Fruit fly (Drosophila melanogaster) whole organism, embryonic: Measurements from ENCODE around the gene CG14676.

Experiments used
- Adf1 ChIP-seq: fragments of 200-800 bp; sonication (Bioruptor generic); IDR thresholded peaks from 2 replicates; pipeline ENCODE4 v1.3.6; 2022; ENCODE audit warnings: missing biosample characterization, missing genetic modification characterization
- B-H2 ChIP-seq: fragments of 200-800 bp; sonication (Bioruptor generic); optimal IDR thresholded peaks from 2 replicates; lab custom pipeline; 2018; ENCODE audit warnings: missing biosample characterization, mild to moderate bottlenecking, missing genetic modification characterization
- C15 ChIP-seq: fragments of 200-800 bp; sonication (Bioruptor generic); IDR thresholded peaks from 3 replicates; pipeline ENCODE4 v1.3.6; 2022; ENCODE audit warnings: missing biosample characterization, missing genetic modification characterization
- CG10543 ChIP-seq: fragments of 200-800 bp; sonication (Bioruptor generic); optimal IDR thresholded peaks from 3 replicates; lab custom pipeline; 2017; ENCODE audit warnings: missing biosample characterization, mild to moderate bottlenecking, missing genetic modification characterization, moderate library complexity
- CG11398 ChIP-seq: fragments of 200-800 bp; sonication (Bioruptor generic); optimal IDR thresholded peaks from 2 replicates; lab custom pipeline; 2016; ENCODE audit warnings: missing biosample characterization, missing genetic modification characterization
- CG12391 ChIP-seq: fragments of 200-800 bp; sonication (Bioruptor generic); optimal IDR thresholded peaks from 3 replicates; lab custom pipeline; 2018; ENCODE audit warnings: missing biosample characterization, mild to moderate bottlenecking, missing genetic modification characterization, moderate library complexity
- CG14667 ChIP-seq: fragments of 200-800 bp; sonication (Bioruptor generic); IDR thresholded peaks from 2 replicates; pipeline ENCODE4 v1.3.6; 2022; ENCODE audit warnings: missing biosample characterization, missing genetic modification characterization
- CG16813 ChIP-seq: fragments of 200-800 bp; sonication (Bioruptor generic); IDR thresholded peaks from 3 replicates; pipeline ENCODE4 v1.3.6; 2022; ENCODE audit warnings: missing biosample characterization, missing genetic modification characterization; ENCODE audit not compliant: partially characterized antibody
- CG17385 ChIP-seq: fragments of 200-800 bp; sonication (Bioruptor generic); optimal IDR thresholded peaks from 3 replicates; lab custom pipeline; 2018; ENCODE audit warnings: missing biosample characterization, mild to moderate bottlenecking, missing genetic modification characterization
- CG2678 ChIP-seq: fragments of 200-800 bp; sonication (Bioruptor generic); optimal IDR thresholded peaks from 3 replicates; lab custom pipeline; 2019; ENCODE audit warnings: missing biosample characterization, mild to moderate bottlenecking, missing genetic modification characterization, moderate library complexity
- CG34376 ChIP-seq: fragments of 200-800 bp; sonication (Bioruptor generic); optimal IDR thresholded peaks from 2 replicates; lab custom pipeline; 2018; ENCODE audit warnings: missing biosample characterization, mild to moderate bottlenecking, missing genetic modification characterization
- CG4360 ChIP-seq: fragments of 200-800 bp; sonication (Bioruptor generic); IDR thresholded peaks from 2 replicates; pipeline ENCODE4 v1.3.6; 2022; ENCODE audit warnings: missing biosample characterization, missing genetic modification characterization
- CG43689 ChIP-seq: fragments of 200-800 bp; sonication (Bioruptor generic); IDR thresholded peaks from 2 replicates; pipeline ENCODE4 v1.3.6; 2022; ENCODE audit warnings: missing biosample characterization, missing genetic modification characterization
- CG4854 ChIP-seq: fragments of 200-800 bp; sonication (Bioruptor generic); optimal IDR thresholded peaks from 2 replicates; lab custom pipeline; 2016; ENCODE audit warnings: missing biosample characterization, missing genetic modification characterization, inconsistent platforms
- CG5953 ChIP-seq: fragments of 200-800 bp; sonication (Bioruptor generic); IDR thresholded peaks from 2 replicates; pipeline ENCODE4 v1.3.6; 2022; ENCODE audit warnings: missing biosample characterization, missing genetic modification characterization
- CG6175 ChIP-seq: fragments of 200-800 bp; sonication (Bioruptor generic); IDR thresholded peaks from 3 replicates; pipeline ENCODE4 v1.3.6; 2022; ENCODE audit warnings: missing biosample characterization, missing genetic modification characterization
- CG6813 ChIP-seq: fragments of 200-800 bp; sonication (Bioruptor generic); optimal IDR thresholded peaks from 2 replicates; lab custom pipeline; 2017; ENCODE audit warnings: missing biosample characterization, missing genetic modification characterization, mild to moderate bottlenecking, moderate library complexity, missing genetic modification reagents
- CG8089 ChIP-seq: fragments of 200-800 bp; sonication (Bioruptor generic); optimal IDR thresholded peaks from 3 replicates; lab custom pipeline; 2016; ENCODE audit warnings: missing biosample characterization, missing genetic modification characterization
- CG8944 ChIP-seq: fragments of 200-800 bp; sonication (Bioruptor generic); optimal IDR thresholded peaks from 3 replicates; lab custom pipeline; 2016; ENCODE audit warnings: missing biosample characterization, missing genetic modification characterization
- CG9727 ChIP-seq: fragments of 200-800 bp; sonication (Bioruptor generic); optimal IDR thresholded peaks from 3 replicates; lab custom pipeline; 2017; ENCODE audit warnings: missing biosample characterization, mild to moderate bottlenecking, missing genetic modification characterization
- CkIIα-i1 ChIP-seq: fragments of 200-800 bp; sonication (Bioruptor generic); IDR thresholded peaks from 2 replicates; pipeline ENCODE4 v1.3.6; 2022; ENCODE audit warnings: missing biosample characterization, missing genetic modification characterization
- Eip74EF ChIP-seq, 2 experiments: fragments of 200-800 bp in 1 of 2; fragments of >200 bp in 1 of 2; sonication (Bioruptor generic) in 1 of 2; optimal IDR thresholded peaks; 2 replicates each; lab custom pipeline; 2017 to 2019; ENCODE audit warnings: missing biosample characterization in 2 of 2, missing genetic modification characterization in 2 of 2, mild to moderate bottlenecking in 1 of 2, moderate library complexity in 1 of 2
- Gug ChIP-seq: fragments of 200-800 bp; sonication (Bioruptor generic); IDR thresholded peaks from 4 replicates; pipeline ENCODE4 v1.3.6; 2022; ENCODE audit warnings: missing biosample characterization, missing genetic modification characterization
- Hr3 ChIP-seq: fragments of 200-800 bp; sonication (Bioruptor generic); optimal IDR thresholded peaks from 3 replicates; lab custom pipeline; 2016; ENCODE audit warnings: missing biosample characterization, missing genetic modification characterization
- Hr39 ChIP-seq: fragments of >200 bp; optimal IDR thresholded peaks from 2 replicates; lab custom pipeline; 2017
- Max ChIP-seq: fragments of 200-800 bp; sonication (Bioruptor generic); optimal IDR thresholded peaks from 2 replicates; lab custom pipeline; 2016; ENCODE audit warnings: missing biosample characterization, mild to moderate bottlenecking, missing genetic modification characterization
- Meics ChIP-seq: fragments of 200-800 bp; sonication (Bioruptor generic); optimal IDR thresholded peaks from 2 replicates; lab custom pipeline; 2017; ENCODE audit warnings: missing biosample characterization, mild to moderate bottlenecking, missing genetic modification characterization
- NC2α ChIP-seq: fragments of 200-800 bp; sonication (Bioruptor generic); optimal IDR thresholded peaks from 2 replicates; lab custom pipeline; 2016; ENCODE audit warnings: missing biosample characterization, missing genetic modification characterization
- NFAT ChIP-seq: fragments of 200-800 bp; sonication (Bioruptor generic); IDR thresholded peaks from 2 replicates; pipeline ENCODE4 v1.3.6; 2022; ENCODE audit warnings: missing biosample characterization, missing genetic modification characterization
- Neu2 ChIP-seq: fragments of 200-800 bp; sonication (Bioruptor generic); optimal IDR thresholded peaks from 3 replicates; lab custom pipeline; 2016; ENCODE audit warnings: missing biosample characterization, missing genetic modification characterization, borderline replicate concordance
- PHDP ChIP-seq: fragments of 200-800 bp; sonication (Bioruptor generic); optimal IDR thresholded peaks from 3 replicates; lab custom pipeline; 2018; ENCODE audit warnings: missing biosample characterization, mild to moderate bottlenecking, missing genetic modification characterization, moderate library complexity
- Rfx ChIP-seq: fragments of 200-800 bp; sonication (Bioruptor generic); IDR thresholded peaks from 2 replicates; pipeline ENCODE4 v1.3.6; 2022; ENCODE audit warnings: missing biosample characterization, missing genetic modification characterization
- Xbp1 ChIP-seq: fragments of 200-800 bp; sonication (Bioruptor generic); optimal IDR thresholded peaks from 3 replicates; lab custom pipeline; 2016; ENCODE audit warnings: missing biosample characterization, mild to moderate bottlenecking, missing genetic modification characterization
- ap ChIP-seq: fragments of 200-800 bp; sonication (Bioruptor generic); IDR thresholded peaks from 2 replicates; pipeline ENCODE4 v1.3.6; 2022; ENCODE audit warnings: missing biosample characterization, missing genetic modification characterization
- ash1 ChIP-seq: fragments of 200-800 bp; sonication (Bioruptor generic); optimal IDR thresholded peaks from 2 replicates; lab custom pipeline; 2018; ENCODE audit warnings: missing biosample characterization, mild to moderate bottlenecking, missing genetic modification characterization
- dan ChIP-seq: fragments of 200-800 bp; sonication (Bioruptor generic); IDR thresholded peaks from 2 replicates; pipeline ENCODE4 v1.3.6; 2022; ENCODE audit warnings: missing biosample characterization, missing genetic modification characterization
- dmrt11E ChIP-seq: fragments of 200-800 bp; sonication (Bioruptor generic); optimal IDR thresholded peaks from 3 replicates; lab custom pipeline; 2018; ENCODE audit warnings: missing biosample characterization, mild to moderate bottlenecking, missing genetic modification characterization, moderate library complexity
- fd64A ChIP-seq: fragments of 200-800 bp; sonication (Bioruptor generic); optimal IDR thresholded peaks from 3 replicates; lab custom pipeline; 2018; ENCODE audit warnings: missing biosample characterization, mild to moderate bottlenecking, missing genetic modification characterization
- gcm ChIP-seq: fragments of 200-800 bp; sonication (Bioruptor generic); optimal IDR thresholded peaks from 2 replicates; lab custom pipeline; 2019; ENCODE audit warnings: missing biosample characterization, mild to moderate bottlenecking, missing genetic modification characterization, moderate library complexity
- hb ChIP-seq: fragments of 200-800 bp; sonication (Bioruptor generic); IDR thresholded peaks from 3 replicates; pipeline ENCODE4 v1.3.6; 2022; ENCODE audit warnings: missing biosample characterization, missing genetic modification characterization; ENCODE audit not compliant: partially characterized antibody
- pho ChIP-seq: fragments of 200-800 bp; sonication (Bioruptor generic); optimal IDR thresholded peaks from 2 replicates; lab custom pipeline; 2016; ENCODE audit warnings: missing biosample characterization, missing genetic modification characterization
- pita ChIP-seq: fragments of 200-800 bp; sonication (Bioruptor generic); optimal IDR thresholded peaks from 2 replicates; lab custom pipeline; 2017; ENCODE audit warnings: missing biosample characterization, mild to moderate bottlenecking, missing genetic modification characterization
- run ChIP-seq: fragments of 200-800 bp; sonication (Bioruptor generic); optimal IDR thresholded peaks from 3 replicates; lab custom pipeline; 2018; ENCODE audit warnings: missing biosample characterization, mild to moderate bottlenecking, missing genetic modification characterization
- sisA ChIP-seq: fragments of 200-800 bp; sonication (Bioruptor generic); IDR thresholded peaks from 2 replicates; pipeline ENCODE4 v1.3.6; 2022; ENCODE audit warnings: missing biosample characterization, missing genetic modification characterization
- ssp ChIP-seq: fragments of 200-800 bp; sonication (Bioruptor generic); IDR thresholded peaks from 2 replicates; pipeline ENCODE4 v1.3.6; 2022; ENCODE audit warnings: missing biosample characterization, missing genetic modification characterization
- sug ChIP-seq: fragments of 200-800 bp; optimal IDR thresholded peaks from 2 replicates; lab custom pipeline; 2019; ENCODE audit warnings: missing biosample characterization, mild to moderate bottlenecking, missing genetic modification characterization, moderate library complexity
- tx ChIP-seq: fragments of 200-800 bp; sonication (Bioruptor generic); optimal IDR thresholded peaks from 2 replicates; lab custom pipeline; 2016; ENCODE audit warnings: missing biosample characterization, missing genetic modification characterization
- unc-4 ChIP-seq: fragments of 200-800 bp; sonication (Bioruptor generic); IDR thresholded peaks from 2 replicates; pipeline ENCODE4 v1.3.6; 2022; ENCODE audit warnings: missing biosample characterization, missing genetic modification characterization; ENCODE audit not compliant: partially characterized antibody
- vfl ChIP-seq: fragments of 200-800 bp; sonication (Bioruptor generic); optimal IDR thresholded peaks from 2 replicates; lab custom pipeline; 2016; ENCODE audit warnings: missing biosample characterization, missing genetic modification characterization
- wek ChIP-seq: fragments of 200-800 bp; sonication (Bioruptor generic); optimal IDR thresholded peaks from 3 replicates; lab custom pipeline; 2018; ENCODE audit warnings: missing biosample characterization, mild to moderate bottlenecking, missing genetic modification characterization, moderate library complexity

The CG14676 gene

dm6 chr3R:5824456-5824855 is 22.6 kb upstream of the CG14676 start, which contains the start of the genes Sec20 and dgrn (continued):
- TF ChIP-seq gcm (GFP tag; lab: Kevin White, UChicago) (peak; percentile 61), tx (GFP tag; lab: Kevin White, UChicago) (no peak), sisA (GFP tag; lab: Robert Waterston, UW) (peak; percentile 60), hb (GFP tag; lab: Robert Waterston, UW) (peak; percentile 94), fd64A (GFP tag; lab: Kevin White, UChicago) (no peak), wek (no peak), CG17385 (GFP tag; lab: Kevin White, UChicago) (peak; percentile 44), run (tag; lab: Kevin White, UChicago) (no peak), Meics (GFP tag; lab: Kevin White, UChicago) (peak; percentile 46), CG2678 (tag; lab: Kevin White, UChicago) (no peak), Hr39 (no peak), CG6175 (GFP tag; lab: Robert Waterston, UW) (no peak), CG10543 (GFP tag; lab: Kevin White, UChicago) (peak; percentile 53), CG43689 (GFP tag; lab: Robert Waterston, UW) (no peak), CG4360 (GFP tag; lab: Robert Waterston, UW) (no peak), CG16813 (GFP tag; lab: Robert Waterston, UW) (peak; percentile 96), CkIIα-i1 (GFP tag; lab: Robert Waterston, UW) (no peak), ssp (GFP tag; lab: Robert Waterston, UW) (no peak; the same call in 1 of the 2 replicates), B-H2 (peak; percentile 81), CG5953 (GFP tag; lab: Robert Waterston, UW) (0 out of 2 replicates have a peak, but pooled peaks have one; percentile 15), unc-4 (GFP tag; lab: Robert Waterston, UW) (peak; percentile 95), vfl (GFP tag; lab: Kevin White, UChicago) (peak; percentile 57), Hr3 (GFP tag; lab: Kevin White, UChicago) (peak; percentile 73), CG12391 (tag; lab: Kevin White, UChicago) (peak; percentile 88), ash1 (GFP tag; lab: Kevin White, UChicago) (no peak), CG34376 (GFP tag; lab: Kevin White, UChicago) (peak; percentile 1), CG8944 (GFP tag; lab: Kevin White, UChicago) (no peak), dan (GFP tag; lab: Robert Waterston, UW) (no peak), Max (peak; percentile 74)

DNA sequence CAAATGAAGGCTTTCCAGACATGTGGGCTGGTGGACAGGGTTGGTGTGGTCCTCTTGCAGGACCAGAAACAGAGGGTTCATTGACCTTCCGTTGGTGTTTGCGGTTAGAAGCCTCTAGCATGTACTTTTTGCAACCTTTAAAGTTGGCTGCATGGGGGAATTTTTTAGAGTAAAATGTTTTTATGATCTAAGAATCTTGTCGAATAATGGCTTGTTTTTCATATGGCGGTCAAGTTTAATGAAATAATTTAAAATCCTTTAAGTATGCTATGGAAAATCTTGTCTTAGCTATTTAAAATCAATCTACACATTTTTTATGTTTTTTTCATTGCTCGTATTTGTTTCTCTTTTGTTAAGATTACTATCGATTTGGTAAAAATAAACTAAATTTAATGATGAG is 17.3 kb upstream of the CG14676 start, which contains the start of gene glob3:
Gene glob3 (plus strand): TSS at position 301 of the 400 bp plus-strand sequence.
- TF ChIP-seq unc-4 (GFP tag; lab: Robert Waterston, UW) (no peak), pita (no peak), pho (GFP tag; lab: Kevin White, UChicago) (no peak), CG14667 (no peak), NC2α (GFP tag; lab: Kevin White, UChicago) (no peak), CG4854 (GFP tag; lab: Kevin White, UChicago) (no peak), C15 (GFP tag; lab: Robert Waterston, UW) (no peak), Xbp1 (no peak), Rfx (GFP tag; lab: Robert Waterston, UW) (no peak), CG11398 (GFP tag; lab: Kevin White, UChicago) (no peak), Gug (GFP tag; lab: Robert Waterston, UW) (no peak)

dm6 chr3R:5831339-5831738 is 15.7 kb upstream of the CG14676 start, which contains the start of gene CG1208:
Gene CG1208, plus strand, starts transcription at chr3R:5831639.
- TF ChIP-seq Adf1 (GFP tag; lab: Robert Waterston, UW) (peak; percentile 86), dmrt11E (tag; lab: Kevin White, UChicago) (no peak), ap (GFP tag; lab: Robert Waterston, UW) (no peak), Eip74EF (GFP tag; optimal IDR thresholded peaks at IDR 0.05; lab: Kevin White, UChicago) (no peak), PHDP (no peak), CG6813 (GFP tag; lab: Kevin White, UChicago) (no peak), sug (tag; lab: Kevin White, UChicago) (peak; percentile 2), CG9727 (GFP tag; lab: Kevin White, UChicago) (no peak), NFAT (GFP tag; lab: Robert Waterston, UW) (0 out of 2 replicates have a peak, but pooled peaks have one; percentile 5), CG8089 (no peak), Neu2 (no peak)
- TF ChIP-seq, all 482 proteins: peak for 3
